Worm (Caenorhabditis elegans) whole organism, mixed stage, embryonic: ENCODE measurements around the gene lgc-25.

Source experiments
- ceh-83 ChIP-seq: fragments of 200-800 bp; sonication (Bioruptor generic); optimal IDR thresholded peaks from 2 replicates; lab custom pipeline; 2018; ENCODE audit warnings: mild to moderate bottlenecking, missing genetic modification characterization, missing compliant biosample characterization
- cnd-1 ChIP-seq: fragments of 200-800 bp; sonication (Bioruptor generic); optimal IDR thresholded peaks from 2 replicates; lab custom pipeline; 2018; ENCODE audit warnings: mild to moderate bottlenecking, missing genetic modification characterization, missing compliant biosample characterization
- mep-1 ChIP-seq: fragments of 150-350 bp; optimal IDR thresholded peaks from 2 replicates; lab custom pipeline; 2017; ENCODE audit warnings: missing biosample characterization, missing genetic modification reagents, missing genetic modification characterization, inconsistent platforms
- sptf-1 ChIP-seq: sonication (generic microtip); optimal IDR thresholded peaks from 2 replicates; lab custom pipeline; 2017; ENCODE audit warnings: mild to moderate bottlenecking, missing genetic modification characterization, moderate library complexity, missing compliant biosample characterization
- unc-62 ChIP-seq: fragments of 150-350 bp; optimal IDR thresholded peaks from 2 replicates; lab custom pipeline; 2014; ENCODE audit warnings: missing biosample characterization, missing genetic modification reagents, missing genetic modification characterization

DNA sequence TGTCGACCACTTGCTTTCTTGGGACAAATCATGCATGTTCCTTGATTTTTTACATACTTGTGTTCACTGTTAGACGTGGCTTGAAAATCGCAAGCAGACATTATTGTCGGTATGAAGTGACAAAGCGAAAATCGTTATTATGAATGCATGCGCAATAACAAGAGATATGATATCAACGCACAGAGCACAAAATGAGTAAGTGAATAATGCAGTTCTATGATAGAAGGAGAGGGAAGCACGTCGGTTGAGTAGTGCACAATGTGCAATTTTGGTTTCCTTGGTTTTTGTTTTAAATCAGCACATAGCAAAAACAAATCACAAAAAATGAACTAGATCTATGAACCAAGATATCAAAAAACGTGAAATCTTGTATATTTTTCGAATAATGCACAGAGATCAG lies 48.2 kb downstream of the lgc-25 start, which contains the start of gene nhr-281:
- TF ChIP-seq sptf-1 (tag; lab: Kevin White, UChicago) (no peak), unc-62 (no peak), cnd-1 (no peak), ceh-83 (no peak), mep-1 (tag; lab: Kevin White, UChicago) (no peak)
